Worm (Caenorhabditis elegans) whole organism, young adult: ENCODE measurements around the gene str-131.
A peak's percentile ranks its signal among the peaks of the same experiment; 100 is the strongest.

Experiments
- B0019.2 ChIP-seq: fragments of 200-800 bp; sonication (Bioruptor generic); conservative IDR thresholded peaks from 2 replicates; pipeline ENCODE4 v1.3.6; 2022; ENCODE audit warnings: missing genetic modification reagents, missing genetic modification characterization, missing compliant biosample characterization
- D2030.7 ChIP-seq: fragments of 200-800 bp; sonication (Bioruptor generic); IDR thresholded peaks from 2 replicates; pipeline ENCODE4 v1.3.6; 2022; ENCODE audit warnings: missing genetic modification reagents, missing genetic modification characterization, missing compliant biosample characterization
- F23B12.7 ChIP-seq: sonication (generic microtip); optimal IDR thresholded peaks from 2 replicates; lab custom pipeline; 2017; ENCODE audit warnings: missing genetic modification characterization, mild to moderate bottlenecking, missing compliant biosample characterization, antibody characterized with exemption, moderate library complexity; ENCODE audit not compliant: insufficient read depth
- F39B2.1 ChIP-seq: fragments of 200-800 bp; sonication (Bioruptor generic); IDR thresholded peaks from 2 replicates; pipeline ENCODE4 v1.3.6; 2022; ENCODE audit warnings: missing genetic modification reagents, missing genetic modification characterization, missing compliant biosample characterization
- F49E8.2 ChIP-seq: sonication (generic microtip); optimal IDR thresholded peaks from 3 replicates; lab custom pipeline; 2017; ENCODE audit warnings: missing genetic modification characterization, mild to moderate bottlenecking, missing compliant biosample characterization, antibody characterized with exemption, moderate library complexity; ENCODE audit not compliant: insufficient read depth
- K11D2.4 ChIP-seq: fragments of 200-800 bp; sonication (Bioruptor generic); IDR thresholded peaks from 2 replicates; pipeline ENCODE4 v1.3.6; 2022; ENCODE audit warnings: missing genetic modification reagents, missing genetic modification characterization, missing compliant biosample characterization
- K12H6.12 ChIP-seq: fragments of 200-800 bp; sonication (Bioruptor generic); optimal IDR thresholded peaks from 2 replicates; lab custom pipeline; 2018; ENCODE audit warnings: mild to moderate bottlenecking, missing genetic modification characterization, missing compliant biosample characterization
- T26A5.8 ChIP-seq: sonication (generic microtip); optimal IDR thresholded peaks from 2 replicates; lab custom pipeline; 2016; ENCODE audit warnings: missing genetic modification characterization, missing compliant biosample characterization
- Y53F4B.3 ChIP-seq: fragments of 200-800 bp; sonication (Bioruptor generic); IDR thresholded peaks from 2 replicates; pipeline ENCODE4 v1.3.6; 2022; ENCODE audit warnings: missing genetic modification reagents, missing genetic modification characterization, missing compliant biosample characterization
- akir-1 ChIP-seq: fragments of 200-800 bp; sonication (Bioruptor generic); optimal IDR thresholded peaks from 2 replicates; lab custom pipeline; 2018; ENCODE audit warnings: mild to moderate bottlenecking, missing genetic modification characterization, moderate library complexity, missing compliant biosample characterization
- ama-1 ChIP-seq, 3 experiments: fragments of 150-350 bp in 1 of 3; sonication (generic microtip) in 2 of 3; optimal IDR thresholded peaks; 2 replicates each; lab custom pipeline; 2014 to 2018; ENCODE audit warnings: missing biosample characterization in 2 of 3, missing genetic modification characterization in 2 of 3, missing genetic modification reagents in 2 of 3
- aptf-2 ChIP-seq: fragments of 200-800 bp; sonication (Bioruptor generic); conservative IDR thresholded peaks from 2 replicates; pipeline ENCODE4 v1.3.6; 2022; ENCODE audit warnings: missing genetic modification reagents, missing genetic modification characterization, missing compliant biosample characterization
- atf-7 ChIP-seq: sonication (generic microtip); optimal IDR thresholded peaks from 2 replicates; lab custom pipeline; 2017; ENCODE audit warnings: mild to moderate bottlenecking, missing genetic modification characterization, missing compliant biosample characterization
- bed-2 ChIP-seq: fragments of 200-800 bp; sonication (Bioruptor generic); IDR thresholded peaks from 2 replicates; pipeline ENCODE4 v1.3.6; 2022; ENCODE audit warnings: missing genetic modification reagents, missing genetic modification characterization, missing compliant biosample characterization
- ccch-3 ChIP-seq: fragments of 200-800 bp; sonication (Bioruptor generic); optimal IDR thresholded peaks from 2 replicates; lab custom pipeline; 2018; ENCODE audit warnings: mild to moderate bottlenecking, missing genetic modification characterization, missing compliant biosample characterization
- ceh-91 ChIP-seq: fragments of 200-800 bp; sonication (Bioruptor generic); IDR thresholded peaks from 2 replicates; pipeline ENCODE4 v1.3.6; 2022; ENCODE audit warnings: missing genetic modification reagents, missing genetic modification characterization, missing compliant biosample characterization
- chd-7 ChIP-seq: sonication (generic microtip); optimal IDR thresholded peaks from 2 replicates; lab custom pipeline; 2016; ENCODE audit warnings: mild to moderate bottlenecking, missing genetic modification characterization, moderate library complexity, missing compliant biosample characterization
- die-1 ChIP-seq: sonication (generic microtip); optimal IDR thresholded peaks from 2 replicates; lab custom pipeline; 2016; ENCODE audit warnings: missing genotype, mild to moderate bottlenecking, missing genetic modification characterization, missing compliant biosample characterization
- dpl-1 ChIP-seq: fragments of 150-350 bp; optimal IDR thresholded peaks from 2 replicates; lab custom pipeline; 2014; ENCODE audit warnings: missing biosample characterization, missing genetic modification reagents, missing genetic modification characterization
- egl-44 ChIP-seq: fragments of 200-800 bp; sonication (Bioruptor generic); IDR thresholded peaks from 2 replicates; pipeline ENCODE4 v1.3.6; 2022; ENCODE audit warnings: missing genetic modification reagents, missing genetic modification characterization, missing compliant biosample characterization
- egrh-3 ChIP-seq: fragments of 200-800 bp; sonication (Bioruptor generic); IDR thresholded peaks from 2 replicates; pipeline ENCODE4 v1.3.6; 2022; ENCODE audit warnings: missing genetic modification reagents, missing genetic modification characterization, missing compliant biosample characterization
- hlh-12 ChIP-seq: sonication (generic microtip); optimal IDR thresholded peaks from 2 replicates; lab custom pipeline; 2016; ENCODE audit warnings: missing genetic modification characterization, missing compliant biosample characterization
- hmg-1.2 ChIP-seq: fragments of 200-800 bp; sonication (Bioruptor generic); IDR thresholded peaks from 2 replicates; pipeline ENCODE4 v1.3.6; 2022; ENCODE audit warnings: missing genetic modification reagents, missing genetic modification characterization, missing compliant biosample characterization
- hmg-20 ChIP-seq: fragments of 200-800 bp; sonication (Bioruptor generic); IDR thresholded peaks from 2 replicates; pipeline ENCODE4 v1.3.6; 2022; ENCODE audit warnings: missing genetic modification reagents, missing genetic modification characterization, missing compliant biosample characterization
- hrde-1 ChIP-seq: sonication (generic microtip); optimal IDR thresholded peaks from 2 replicates; lab custom pipeline; 2016; ENCODE audit warnings: missing genetic modification characterization, mild to moderate bottlenecking, missing compliant biosample characterization, moderate library complexity, missing genotype, missing genetic modification reagents, borderline replicate concordance
- hsf-1 ChIP-seq: fragments of 200-800 bp; sonication (Bioruptor generic); IDR thresholded peaks from 2 replicates; pipeline ENCODE4 v1.3.6; 2022; ENCODE audit warnings: missing genetic modification reagents, missing genetic modification characterization, missing compliant biosample characterization
- madf-3 ChIP-seq: fragments of 200-800 bp; sonication (Bioruptor generic); IDR thresholded peaks from 2 replicates; pipeline ENCODE4 v1.3.6; 2022; ENCODE audit warnings: missing genetic modification reagents, missing genetic modification characterization, missing compliant biosample characterization
- madf-6 ChIP-seq: fragments of 200-800 bp; sonication (Bioruptor generic); IDR thresholded peaks from 2 replicates; pipeline ENCODE4 v1.3.6; 2022; ENCODE audit warnings: missing genetic modification reagents, missing genetic modification characterization, missing compliant biosample characterization
- madf-8 ChIP-seq: fragments of 200-800 bp; sonication (Bioruptor generic); conservative IDR thresholded peaks from 2 replicates; pipeline ENCODE4 v1.3.6; 2022; ENCODE audit warnings: missing genetic modification reagents, missing genetic modification characterization, missing compliant biosample characterization
- nfya-1 ChIP-seq: sonication (generic microtip); optimal IDR thresholded peaks from 2 replicates; lab custom pipeline; 2017; ENCODE audit warnings: antibody characterized with exemption, missing compliant biosample characterization, missing genetic modification characterization, borderline replicate concordance; ENCODE audit not compliant: insufficient read depth
- nfyb-1 ChIP-seq: fragments of 200-800 bp; sonication (Bioruptor generic); IDR thresholded peaks from 2 replicates; pipeline ENCODE4 v1.3.6; 2022; ENCODE audit warnings: missing genetic modification reagents, missing genetic modification characterization, missing compliant biosample characterization
- nhr-120 ChIP-seq: fragments of 200-800 bp; sonication (Bioruptor generic); IDR thresholded peaks from 2 replicates; pipeline ENCODE4 v1.3.6; 2022; ENCODE audit warnings: missing genetic modification characterization, missing compliant biosample characterization
- nhr-80 ChIP-seq: sonication (generic microtip); optimal IDR thresholded peaks from 2 replicates; lab custom pipeline; 2016; ENCODE audit warnings: missing genetic modification characterization, missing compliant biosample characterization
- pha-4 ChIP-seq: fragments of 150-350 bp; sonication (generic microtip); optimal IDR thresholded peaks from 2 replicates; lab custom pipeline; 2014; ENCODE audit warnings: missing biosample characterization, missing genetic modification reagents, missing genetic modification characterization
- sdz-38 ChIP-seq: sonication (generic microtip); optimal IDR thresholded peaks from 2 replicates; lab custom pipeline; 2016; ENCODE audit warnings: missing genotype, missing genetic modification characterization, missing compliant biosample characterization
- tbp1 ChIP-seq: fragments of 200-800 bp; sonication (Bioruptor generic); optimal IDR thresholded peaks from 2 replicates; lab custom pipeline; 2018; ENCODE audit warnings: mild to moderate bottlenecking, missing genetic modification characterization, missing compliant biosample characterization
- tlf-1 ChIP-seq: fragments of 200-800 bp; sonication (Bioruptor generic); optimal IDR thresholded peaks from 2 replicates; lab custom pipeline; 2018; ENCODE audit warnings: mild to moderate bottlenecking, missing genetic modification characterization, missing compliant biosample characterization
- xnd-1 ChIP-seq: sonication (generic microtip); optimal IDR thresholded peaks from 2 replicates; lab custom pipeline; 2016; ENCODE audit warnings: missing genotype, missing genetic modification reagents, missing genetic modification characterization, missing compliant biosample characterization
- ztf-18 ChIP-seq: sonication (generic microtip); optimal IDR thresholded peaks from 2 replicates; lab custom pipeline; 2016; ENCODE audit warnings: missing genotype, mild to moderate bottlenecking, missing genetic modification characterization, missing compliant biosample characterization
- ztf-22 ChIP-seq: fragments of 200-800 bp; sonication (Bioruptor generic); optimal IDR thresholded peaks from 2 replicates; lab custom pipeline; 2018; ENCODE audit warnings: mild to moderate bottlenecking, missing genetic modification characterization, moderate library complexity, missing compliant biosample characterization
- ztf-28 ChIP-seq: fragments of 200-800 bp; sonication (Bioruptor generic); IDR thresholded peaks from 2 replicates; pipeline ENCODE4 v1.3.6; 2022; ENCODE audit warnings: missing genetic modification reagents, missing genetic modification characterization, missing compliant biosample characterization
- ztf-3 ChIP-seq: fragments of 200-800 bp; sonication (Bioruptor generic); optimal IDR thresholded peaks from 2 replicates; lab custom pipeline; 2018; ENCODE audit warnings: mild to moderate bottlenecking, missing genetic modification characterization, missing compliant biosample characterization

The str-131 gene

ce11 chrV:8062074-8062473 is 19.4 kb downstream of the str-131 start, which contains the start of gene str-139:
TSS of gene str-139 (minus strand) at chrV:8062174.
- TF ChIP-seq tlf-1 (no peak), ama-1 (optimal IDR thresholded peaks at IDR 0.05; lab: Kevin White, UChicago) (no peak), ama-1 (GFP tag; optimal IDR thresholded peaks at IDR 0.05; lab: Kevin White, UChicago) (no peak), hrde-1 (tag; lab: Kevin White, UChicago) (no peak), madf-3 (GFP tag; lab: Robert Waterston, UW) (no peak), ztf-28 (GFP tag; lab: Robert Waterston, UW) (no peak), madf-8 (GFP tag; lab: Robert Waterston, UW) (no peak), ztf-22 (GFP tag; lab: Kevin White, UChicago) (no peak), atf-7 (tag; lab: Kevin White, UChicago) (no peak), nhr-80 (tag; lab: Kevin White, UChicago) (no peak), pha-4 (tag; lab: Kevin White, UChicago) (no peak), ccch-3 (GFP tag; lab: Kevin White, UChicago) (no peak), ztf-18 (tag; lab: Kevin White, UChicago) (no peak), D2030.7 (no peak), K12H6.12 (no peak), die-1 (tag; lab: Kevin White, UChicago) (no peak)

DNA sequence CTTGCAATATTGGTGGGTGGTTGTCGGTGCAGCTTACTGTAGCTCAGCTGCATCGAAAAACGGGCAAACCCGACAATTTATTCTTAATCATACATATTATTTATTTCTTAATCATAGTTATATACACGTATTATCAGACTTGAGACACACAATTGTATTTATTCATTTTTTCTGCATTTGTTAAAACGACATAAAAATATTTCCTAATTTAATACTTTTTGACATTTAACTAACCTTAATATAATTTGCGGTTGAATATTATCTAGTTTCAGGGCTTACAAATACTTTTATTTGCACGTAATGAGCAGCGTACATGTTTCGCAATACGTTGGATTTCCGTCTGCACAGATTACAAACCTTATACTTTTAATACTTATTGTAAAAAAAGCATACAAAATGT is 23.1 kb downstream of the str-131 start, which contains the start of gene str-138:
str-138 (plus strand) TSS at position 301 of the 400 bp plus-strand sequence.
- TF ChIP-seq T26A5.8 (tag; lab: Kevin White, UChicago) (no peak), ztf-22 (GFP tag; lab: Kevin White, UChicago) (no peak), ztf-3 (GFP tag; lab: Kevin White, UChicago) (no peak), akir-1 (GFP tag; lab: Kevin White, UChicago) (no peak), nfyb-1 (no peak), xnd-1 (no peak), ccch-3 (GFP tag; lab: Kevin White, UChicago) (no peak), aptf-2 (GFP tag; lab: Robert Waterston, UW) (no peak), D2030.7 (no peak), dpl-1 (GFP tag; lab: Kevin White, UChicago) (no peak), chd-7 (tag; lab: Kevin White, UChicago) (no peak), madf-3 (GFP tag; lab: Robert Waterston, UW) (no peak), hrde-1 (tag; lab: Kevin White, UChicago) (no peak), Y53F4B.3 (GFP tag; lab: Robert Waterston, UW) (no peak), egrh-3 (GFP tag; lab: Robert Waterston, UW) (no peak), bed-2 (GFP tag; lab: Robert Waterston, UW) (no peak)

ce11 chrV:8057771-8058170 is 23.7 kb downstream of the str-131 start:
- peak; percentile 20; the same call in 1 of the 2 replicates for TF ChIP-seq B0019.2 (GFP tag; lab: Robert Waterston, UW)
- TF ChIP-seq hsf-1 (GFP tag; lab: Robert Waterston, UW), result peak; percentile 85
- peak; percentile 79 for TF ChIP-seq madf-8 (GFP tag; lab: Robert Waterston, UW)
- peak; percentile 61 for TF ChIP-seq D2030.7
- peak; percentile 48 for TF ChIP-seq xnd-1
- peak; percentile 84 for TF ChIP-seq ztf-18 (tag; lab: Kevin White, UChicago)
- peak; percentile 72; the same call in 1 of the 2 replicates for TF ChIP-seq madf-3 (GFP tag; lab: Robert Waterston, UW)
- peak; percentile 69; the same call in 1 of the 2 replicates for TF ChIP-seq F39B2.1 (GFP tag; lab: Robert Waterston, UW)
- TF ChIP-seq madf-6 (GFP tag; lab: Robert Waterston, UW), result peak; percentile 89
- TF ChIP-seq nfyb-1, result 0 out of 2 replicates have a peak, but pooled peaks have one; percentile 22
- TF ChIP-seq ceh-91 (GFP tag; lab: Robert Waterston, UW), result 0 out of 2 replicates have a peak, but pooled peaks have one; percentile 28

ce11 chrV:8055170-8055569 is 26.3 kb downstream of the str-131 start:
- no peak for TF ChIP-seq hmg-20 (GFP tag; lab: Robert Waterston, UW)
- TF ChIP-seq ztf-18 (tag; lab: Kevin White, UChicago), result no peak
- no peak for TF ChIP-seq die-1 (tag; lab: Kevin White, UChicago)
- no peak for TF ChIP-seq K11D2.4 (GFP tag; lab: Robert Waterston, UW)
- no peak for TF ChIP-seq egl-44 (GFP tag; lab: Robert Waterston, UW)
- no peak for TF ChIP-seq hmg-1.2 (GFP tag; lab: Robert Waterston, UW)
- no peak for TF ChIP-seq ztf-22 (GFP tag; lab: Kevin White, UChicago)
- no peak for TF ChIP-seq nhr-120 (GFP tag; lab: Robert Waterston, UW)
- no peak for TF ChIP-seq madf-8 (GFP tag; lab: Robert Waterston, UW)
- TF ChIP-seq hlh-12 (tag; lab: Kevin White, UChicago), result no peak
- no peak for TF ChIP-seq F23B12.7 (tag; lab: Kevin White, UChicago)
- TF ChIP-seq F49E8.2 (tag; lab: Kevin White, UChicago), result no peak
- no peak for TF ChIP-seq tbp1 (GFP tag; lab: Kevin White, UChicago)
- TF ChIP-seq nfya-1 (tag; lab: Kevin White, UChicago), result no peak
- no peak for TF ChIP-seq sdz-38
